Fruit fly (Drosophila melanogaster) whole organism, adult: ENCODE data around the gene Jhbp6.

Experiments used
- CG14711 ChIP-seq: fragments of 200-800 bp; sonication (Bioruptor generic); optimal IDR thresholded peaks from 2 replicates; lab custom pipeline; 2018; ENCODE audit warnings: missing biosample characterization, mild to moderate bottlenecking, missing genetic modification characterization, moderate library complexity
- CG33017 ChIP-seq: fragments of 200-800 bp; sonication (Bioruptor generic); optimal IDR thresholded peaks from 2 replicates; lab custom pipeline; 2018; ENCODE audit warnings: missing biosample characterization, mild to moderate bottlenecking, missing genetic modification characterization, moderate library complexity
- CG7101 ChIP-seq: fragments of 200-800 bp; sonication (Bioruptor generic); optimal IDR thresholded peaks from 2 replicates; lab custom pipeline; 2018; ENCODE audit warnings: missing biosample characterization, mild to moderate bottlenecking, missing genetic modification characterization, moderate library complexity
- Mnt ChIP-seq: fragments of 200-800 bp; sonication (Bioruptor generic); optimal IDR thresholded peaks from 2 replicates; lab custom pipeline; 2016; ENCODE audit warnings: missing biosample characterization, mild to moderate bottlenecking, missing genetic modification characterization
- kay ChIP-seq: fragments of 200-800 bp; sonication (Bioruptor generic); peaks from one replicate; lab custom pipeline; 2016; ENCODE audit warnings: missing biosample characterization, missing genetic modification characterization, borderline replicate concordance

- TF ChIP-seq CG33017 (tag; lab: Kevin White, UChicago) = no peak
- no peak for TF ChIP-seq kay
- no peak for TF ChIP-seq CG14711 (tag; lab: Kevin White, UChicago)
- TF ChIP-seq Mnt (GFP tag; lab: Kevin White, UChicago) = no peak
- TF ChIP-seq CG7101 = no peak
These were observed 29.4 kb downstream of the Jhbp6 start, which contains the start of gene CG45116 for dm6 chr3L:22699133-22699532.
